Worm (Caenorhabditis elegans) whole organism, mixed stage, embryonic: ENCODE data around the gene F41E6.7.

ENCODE experiments used
- M03D4.4 ChIP-seq: sonication (generic microtip); optimal IDR thresholded peaks from 2 replicates; lab custom pipeline; 2017; ENCODE audit warnings: mild to moderate bottlenecking, missing genetic modification characterization, missing compliant biosample characterization
- bed-3 ChIP-seq: fragments of 200-800 bp; sonication (Bioruptor generic); optimal IDR thresholded peaks from 3 replicates; lab custom pipeline; 2018; ENCODE audit warnings: mild to moderate bottlenecking, missing genetic modification characterization, moderate library complexity, missing compliant biosample characterization
- blmp-1 ChIP-seq: fragments of 150-350 bp; optimal IDR thresholded peaks from 2 replicates; lab custom pipeline; 2014; ENCODE audit warnings: missing biosample characterization, missing genetic modification characterization
- ceh-39 ChIP-seq: fragments of 150-350 bp; optimal IDR thresholded peaks from 2 replicates; lab custom pipeline; 2014; ENCODE audit warnings: missing biosample characterization, missing genetic modification characterization
- ceh-43 ChIP-seq: fragments of 200-800 bp; sonication (Bioruptor generic); optimal IDR thresholded peaks from 2 replicates; lab custom pipeline; 2018; ENCODE audit warnings: mild to moderate bottlenecking, missing genetic modification characterization, moderate library complexity, missing compliant biosample characterization
- ceh-83 ChIP-seq: fragments of 200-800 bp; sonication (Bioruptor generic); optimal IDR thresholded peaks from 2 replicates; lab custom pipeline; 2018; ENCODE audit warnings: mild to moderate bottlenecking, missing genetic modification characterization, missing compliant biosample characterization
- ces-1 ChIP-seq: fragments of 150-350 bp; optimal IDR thresholded peaks from 2 replicates; lab custom pipeline; 2014; ENCODE audit warnings: missing biosample characterization, missing genetic modification reagents, missing genetic modification characterization
- cnd-1 ChIP-seq: fragments of 200-800 bp; sonication (Bioruptor generic); optimal IDR thresholded peaks from 2 replicates; lab custom pipeline; 2018; ENCODE audit warnings: mild to moderate bottlenecking, missing genetic modification characterization, missing compliant biosample characterization
- drap-1 ChIP-seq: fragments of 200-800 bp; sonication (Bioruptor generic); optimal IDR thresholded peaks from 3 replicates; lab custom pipeline; 2018; ENCODE audit warnings: mild to moderate bottlenecking, missing genetic modification characterization, missing compliant biosample characterization
- elt-1 ChIP-seq: sonication (generic microtip); optimal IDR thresholded peaks from 2 replicates; lab custom pipeline; 2017; ENCODE audit warnings: missing genetic modification characterization, mild to moderate bottlenecking, missing compliant biosample characterization, antibody characterized with exemption, moderate library complexity, borderline replicate concordance; ENCODE audit not compliant: insufficient read depth
- elt-3 ChIP-seq: fragments of 150-350 bp; optimal IDR thresholded peaks from 2 replicates; lab custom pipeline; 2014; ENCODE audit warnings: missing biosample characterization, missing genetic modification characterization
- hlh-1 ChIP-seq: fragments of 150-350 bp; optimal IDR thresholded peaks from 2 replicates; lab custom pipeline; 2014; ENCODE audit warnings: missing biosample characterization, missing genetic modification reagents, missing genetic modification characterization
- lin-13 ChIP-seq: fragments of 150-350 bp; optimal IDR thresholded peaks from 2 replicates; lab custom pipeline; 2014; ENCODE audit warnings: missing biosample characterization, missing genetic modification characterization
- lin-32 ChIP-seq: fragments of 200-800 bp; sonication (Bioruptor generic); optimal IDR thresholded peaks from 2 replicates; lab custom pipeline; 2018; ENCODE audit warnings: mild to moderate bottlenecking, missing genetic modification characterization, missing compliant biosample characterization
- lsy-2 ChIP-seq: fragments of 150-350 bp; optimal IDR thresholded peaks from 2 replicates; lab custom pipeline; 2014; ENCODE audit warnings: missing biosample characterization, missing genetic modification characterization
- mab-5 ChIP-seq: fragments of 150-350 bp; optimal IDR thresholded peaks from 2 replicates; lab custom pipeline; 2014; ENCODE audit warnings: missing biosample characterization, missing genetic modification characterization
- mep-1 ChIP-seq: fragments of 150-350 bp; optimal IDR thresholded peaks from 2 replicates; lab custom pipeline; 2017; ENCODE audit warnings: missing biosample characterization, missing genetic modification reagents, missing genetic modification characterization, inconsistent platforms
- mls-2 ChIP-seq: sonication (generic microtip); optimal IDR thresholded peaks from 2 replicates; lab custom pipeline; 2016; ENCODE audit warnings: mild to moderate bottlenecking, missing genetic modification characterization, moderate library complexity, missing compliant biosample characterization
- nhr-12 ChIP-seq: fragments of 150-350 bp; optimal IDR thresholded peaks from 2 replicates; lab custom pipeline; 2014; ENCODE audit warnings: missing biosample characterization, missing genetic modification characterization
- nhr-2 ChIP-seq: fragments of 150-350 bp; optimal IDR thresholded peaks from 2 replicates; lab custom pipeline; 2014; ENCODE audit warnings: missing biosample characterization, missing genetic modification characterization
- nhr-237 ChIP-seq: fragments of 150-350 bp; optimal IDR thresholded peaks from 2 replicates; lab custom pipeline; 2014; ENCODE audit warnings: missing biosample characterization, missing genetic modification characterization
- nhr-28 ChIP-seq: fragments of 150-350 bp; optimal IDR thresholded peaks from 2 replicates; lab custom pipeline; 2014; ENCODE audit warnings: missing biosample characterization, missing genetic modification characterization
- nhr-76 ChIP-seq: sonication (generic microtip); optimal IDR thresholded peaks from 2 replicates; lab custom pipeline; 2017; ENCODE audit warnings: missing biosample characterization, missing genetic modification characterization
- pha-4 ChIP-seq: fragments of 150-350 bp; optimal IDR thresholded peaks from 2 replicates; lab custom pipeline; 2018; ENCODE audit warnings: missing biosample characterization, missing genetic modification reagents, missing genetic modification characterization
- sem-2 ChIP-seq: fragments of 200-800 bp; sonication (Bioruptor generic); optimal IDR thresholded peaks from 2 replicates; lab custom pipeline; 2018; ENCODE audit warnings: mild to moderate bottlenecking, missing genetic modification characterization, missing compliant biosample characterization
- snpc-4 ChIP-seq: fragments of 150-350 bp; optimal IDR thresholded peaks from 2 replicates; lab custom pipeline; 2014; ENCODE audit warnings: missing biosample characterization, missing genetic modification characterization
- sptf-1 ChIP-seq: sonication (generic microtip); optimal IDR thresholded peaks from 2 replicates; lab custom pipeline; 2017; ENCODE audit warnings: mild to moderate bottlenecking, missing genetic modification characterization, moderate library complexity, missing compliant biosample characterization
- tbx-8 ChIP-seq: fragments of 200-800 bp; sonication (Bioruptor generic); optimal IDR thresholded peaks from 2 replicates; lab custom pipeline; 2018; ENCODE audit warnings: mild to moderate bottlenecking, missing genetic modification characterization, moderate library complexity, missing compliant biosample characterization
- unc-120 ChIP-seq: sonication (generic microtip); optimal IDR thresholded peaks from 2 replicates; lab custom pipeline; 2017; ENCODE audit warnings: missing genetic modification characterization, missing compliant biosample characterization; ENCODE audit not compliant: poor library complexity, severe bottlenecking
- unc-39 ChIP-seq: fragments of 150-350 bp; optimal IDR thresholded peaks from 2 replicates; lab custom pipeline; 2014; ENCODE audit warnings: missing biosample characterization, missing genetic modification characterization
- unc-62 ChIP-seq: fragments of 150-350 bp; optimal IDR thresholded peaks from 2 replicates; lab custom pipeline; 2014; ENCODE audit warnings: missing biosample characterization, missing genetic modification reagents, missing genetic modification characterization
- zip-8 ChIP-seq: fragments of 150-350 bp; optimal IDR thresholded peaks from 2 replicates; lab custom pipeline; 2014; ENCODE audit warnings: missing biosample characterization, missing genetic modification characterization

The F41E6.7 gene

ce11 chrV:8606099-8606696 lies 7.1 kb upstream of the F41E6.7 start, which contains the start of gene vps-60:
TSS of gene vps-60 (minus strand) at chrV:8606128.
- TF ChIP-seq mep-1, result peak; percentile 92
- peak; percentile 25 for TF ChIP-seq zip-8
- no peak for TF ChIP-seq nhr-12 (tag; lab: Kevin White, UChicago)
- peak; percentile 87 for TF ChIP-seq pha-4
- peak; percentile 73 for TF ChIP-seq nhr-237
- TF ChIP-seq ces-1 (GFP tag; lab: Kevin White, UChicago), result peak; percentile 87
- TF ChIP-seq snpc-4 (tag; lab: Kevin White, UChicago), result no peak
- peak; percentile 25 for TF ChIP-seq elt-1
- no peak for TF ChIP-seq unc-39 (tag; lab: Kevin White, UChicago)
- peak; percentile 68 for TF ChIP-seq mls-2 (tag; lab: Kevin White, UChicago)
- TF ChIP-seq M03D4.4, result peak; percentile 17
- TF ChIP-seq ceh-43 (GFP tag; lab: Kevin White, UChicago), result no peak
- peak; percentile 58 for TF ChIP-seq unc-120 (tag; lab: Kevin White, UChicago)
- TF ChIP-seq hlh-1 (tag; lab: Kevin White, UChicago), result peak; percentile 61
- peak; percentile 61 for TF ChIP-seq blmp-1 (tag; lab: Kevin White, UChicago)
- TF ChIP-seq lsy-2 (tag; lab: Kevin White, UChicago), result peak; percentile 83
- peak; percentile 51 for TF ChIP-seq unc-62 (GFP tag; lab: Kevin White, UChicago)
- no peak for TF ChIP-seq sem-2 (GFP tag; lab: Kevin White, UChicago)
- peak; percentile 50 for TF ChIP-seq lin-13
- peak; percentile 45 for TF ChIP-seq cnd-1 (tag; lab: Kevin White, UChicago)
- TF ChIP-seq ceh-39 (tag; lab: Kevin White, UChicago), result peak; percentile 83

- no peak for TF ChIP-seq nhr-2 (tag; lab: Kevin White, UChicago)
- no peak for TF ChIP-seq lsy-2 (tag; lab: Kevin White, UChicago)
- no peak for TF ChIP-seq ces-1 (GFP tag; lab: Kevin White, UChicago)
- TF ChIP-seq ceh-43 (GFP tag; lab: Kevin White, UChicago), result no peak
- no peak for TF ChIP-seq nhr-76
- TF ChIP-seq cnd-1 (tag; lab: Kevin White, UChicago), result no peak
- TF ChIP-seq ceh-83 (GFP tag; lab: Kevin White, UChicago), result no peak
- no peak for TF ChIP-seq unc-62 (GFP tag; lab: Kevin White, UChicago)
- no peak for TF ChIP-seq M03D4.4
Measured at ce11 chrV:8603272-8603671, 4.2 kb upstream of the F41E6.7 start, which contains the start of gene F41E6.5. TSS of gene F41E6.5 (plus strand) at chrV:8603480.

DNA sequence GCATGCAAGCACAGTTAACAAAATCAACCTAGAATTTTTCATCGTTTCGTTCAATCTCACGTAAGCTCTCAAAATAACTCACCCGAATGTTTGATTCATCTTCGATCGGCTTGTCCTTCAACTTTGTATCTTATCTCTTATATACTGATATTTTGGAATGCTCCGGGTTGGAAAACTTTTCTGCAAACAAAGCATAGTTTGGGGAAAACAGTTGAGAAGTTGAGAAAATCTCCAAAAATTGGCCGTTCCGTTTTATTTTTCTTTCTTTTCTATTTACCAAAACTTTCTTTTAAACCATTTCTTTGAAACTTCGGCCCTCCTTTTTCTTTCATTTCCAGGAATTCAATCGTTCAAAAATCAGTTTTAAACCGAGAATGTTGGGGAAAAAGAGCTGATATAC lies 3.5 kb upstream of the F41E6.7 start, which contains the start of gene F41E6.15:
TSS of gene F41E6.15 (minus strand) at position 101 of the 400 bp plus-strand sequence.
- TF ChIP-seq mep-1, result no peak
- no peak for TF ChIP-seq lin-13
- no peak for TF ChIP-seq mab-5 (tag; lab: Kevin White, UChicago)
- no peak for TF ChIP-seq tbx-8
- no peak for TF ChIP-seq zip-8

DNA sequence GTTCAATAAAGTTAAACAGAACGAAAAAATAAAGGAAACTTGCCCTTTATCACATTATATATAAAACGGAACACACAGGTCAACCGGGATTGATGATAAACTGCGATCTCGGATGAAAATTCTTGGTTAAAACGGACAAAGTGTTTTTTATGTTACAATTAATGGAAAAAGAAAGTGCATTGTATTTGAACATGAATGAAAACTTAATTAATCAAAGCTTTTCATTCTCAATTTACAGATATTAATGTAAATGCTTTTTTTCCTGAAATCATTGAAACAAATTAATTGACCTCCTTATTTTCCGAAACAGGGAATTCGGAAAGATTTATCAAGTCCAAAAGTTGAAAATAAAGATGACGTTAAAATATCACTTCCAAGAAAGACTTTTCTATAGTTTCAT lies 2.3 kb upstream of the F41E6.7 start, which contains the start of gene F41E6.8:
TSS of gene F41E6.8 (minus strand) at position 101 of the 400 bp plus-strand sequence.
- TF ChIP-seq nhr-237 (no peak), nhr-28 (tag; lab: Kevin White, UChicago) (no peak), sem-2 (GFP tag; lab: Kevin White, UChicago) (no peak), bed-3 (GFP tag; lab: Kevin White, UChicago) (no peak), zip-8 (no peak), drap-1 (GFP tag; lab: Kevin White, UChicago) (no peak), lin-32 (GFP tag; lab: Kevin White, UChicago) (no peak)

ce11 chrV:8599957-8600356 lies 865 bp upstream of the F41E6.7 start:
- TF ChIP-seq nhr-76 (no peak), elt-3 (tag; lab: Kevin White, UChicago) (no peak), tbx-8 (no peak), hlh-1 (tag; lab: Kevin White, UChicago) (no peak), ces-1 (GFP tag; lab: Kevin White, UChicago) (no peak), blmp-1 (tag; lab: Kevin White, UChicago) (no peak), sptf-1 (no peak), nhr-12 (tag; lab: Kevin White, UChicago) (no peak), unc-120 (tag; lab: Kevin White, UChicago) (no peak), ceh-83 (GFP tag; lab: Kevin White, UChicago) (no peak), elt-1 (no peak), snpc-4 (tag; lab: Kevin White, UChicago) (no peak), ceh-39 (tag; lab: Kevin White, UChicago) (no peak)
